Worm (Caenorhabditis elegans) whole organism, dauer: ENCODE results near the gene atgl-1.

Experiments used
- unc-62 ChIP-seq: sonication (generic microtip); optimal IDR thresholded peaks from 2 replicates; lab custom pipeline; 2017; ENCODE audit warnings: missing biosample characterization, missing genetic modification reagents, missing genetic modification characterization

Gene atgl-1

DNA sequence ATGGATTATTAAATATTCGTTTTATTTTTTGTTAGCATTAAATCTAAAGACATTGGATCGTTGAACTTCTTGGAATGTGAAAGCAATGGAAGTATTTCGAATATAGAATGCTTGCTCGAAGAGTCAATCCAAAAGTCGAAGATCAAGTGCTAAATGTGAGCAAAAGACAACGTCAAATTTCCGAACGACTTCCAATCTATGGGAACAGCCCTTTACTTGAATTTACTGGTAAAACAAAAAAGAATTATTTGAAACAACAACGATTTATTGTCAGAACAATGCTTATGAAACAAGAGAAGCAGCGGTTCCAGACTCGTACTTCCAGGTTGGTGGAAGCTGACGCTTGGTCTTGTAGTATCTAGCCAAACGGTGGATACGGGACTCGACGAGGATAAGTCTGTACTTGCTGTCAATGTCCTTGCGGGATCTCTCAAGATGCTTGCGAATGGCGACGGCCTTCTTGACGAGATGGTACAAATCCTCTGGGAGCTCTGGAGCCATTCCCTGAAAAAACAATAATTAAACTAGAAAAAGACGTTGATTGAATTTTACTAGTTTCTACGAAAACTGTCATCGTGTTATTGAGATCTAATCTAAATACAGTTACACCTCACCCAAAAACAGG lies 45.3 kb downstream of the atgl-1 start:
- TF ChIP-seq unc-62 (GFP tag; lab: Kevin White, UChicago) = no peak

DNA sequence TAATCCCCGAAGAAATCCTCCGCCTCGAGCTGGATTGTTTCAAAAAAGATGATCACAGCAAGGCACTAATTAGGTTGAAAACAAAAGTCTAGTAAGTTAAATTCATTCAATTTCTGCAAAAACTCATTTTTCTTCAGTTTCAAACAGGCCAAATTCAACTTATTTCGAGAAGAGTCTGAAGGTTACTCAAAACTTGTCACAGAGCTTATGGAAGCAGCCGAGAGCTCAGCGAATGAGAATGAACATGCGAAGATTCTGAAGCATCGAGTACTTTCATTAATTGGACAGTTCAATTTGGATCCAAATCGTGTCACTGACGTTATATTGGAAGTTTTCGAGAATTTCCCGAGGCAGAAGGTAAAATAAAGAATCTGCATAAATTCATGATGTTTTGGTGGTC lies 50.7 kb downstream of the atgl-1 start:
- no peak for TF ChIP-seq unc-62 (GFP tag; lab: Kevin White, UChicago)

ce11 chrIII:6367712-6368111 lies 51.5 kb downstream of the atgl-1 start, which contains the start of the genes C56G2.15 and thoc-2:
C56G2.15 (minus strand) TSS chrIII:6367899.
thoc-2 (plus strand) TSS chrIII:6368042.
- TF ChIP-seq unc-62 (GFP tag; lab: Kevin White, UChicago) = no peak
